Worm (Caenorhabditis elegans) whole organism, dauer: ENCODE results near the gene Y4C6B.7.

Source experiments
- unc-62 ChIP-seq: sonication (generic microtip); optimal IDR thresholded peaks from 2 replicates; lab custom pipeline; 2017; ENCODE audit warnings: missing biosample characterization, missing genetic modification reagents, missing genetic modification characterization

Gene Y4C6B.7

DNA sequence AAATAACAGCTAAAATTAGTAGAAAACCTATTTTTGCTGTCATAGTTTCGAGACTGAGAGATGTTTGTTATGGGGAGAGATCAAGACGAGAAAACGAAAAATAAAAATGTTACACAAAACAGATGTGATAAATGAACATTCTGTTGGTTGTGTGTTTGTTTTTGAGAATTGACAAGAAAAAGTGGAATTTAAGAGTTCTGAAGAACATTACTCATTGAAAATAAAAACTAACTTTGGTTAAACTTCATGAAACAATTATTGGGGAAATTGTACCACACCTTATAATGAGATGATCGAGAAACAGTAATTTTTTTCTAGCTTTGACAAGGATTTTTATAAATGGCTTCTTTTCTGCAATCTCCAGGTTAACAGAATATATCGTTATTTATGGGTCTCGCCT, at the start of gene Y4C6B.7:
Gene Y4C6B.7 (minus strand): TSS at position 101 of the 400 bp plus-strand sequence.
- no peak for TF ChIP-seq unc-62

DNA sequence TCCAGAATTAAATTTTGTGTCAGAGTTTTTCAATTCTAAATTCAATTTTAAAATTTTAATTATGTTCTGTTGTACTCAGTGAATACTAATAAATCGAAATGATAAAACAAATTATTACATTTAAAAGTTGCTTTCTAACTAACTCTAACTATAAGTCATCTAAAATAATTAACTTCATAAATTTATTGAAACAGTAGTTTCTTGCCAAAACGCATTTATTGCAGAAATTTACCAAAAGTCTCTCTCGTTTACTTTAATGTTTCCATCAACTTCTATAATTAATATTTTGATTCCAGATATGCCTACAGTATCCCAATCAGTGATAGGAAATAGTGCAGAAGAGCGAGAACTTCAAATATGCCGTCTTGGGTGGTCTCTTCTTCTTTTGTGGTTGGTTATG, 47.3 kb upstream of the Y4C6B.7 start, which contains the start of gene ZK616.1:
Gene ZK616.1 (plus strand): TSS at position 301 of the 400 bp plus-strand sequence.
- TF ChIP-seq unc-62: no peak

DNA sequence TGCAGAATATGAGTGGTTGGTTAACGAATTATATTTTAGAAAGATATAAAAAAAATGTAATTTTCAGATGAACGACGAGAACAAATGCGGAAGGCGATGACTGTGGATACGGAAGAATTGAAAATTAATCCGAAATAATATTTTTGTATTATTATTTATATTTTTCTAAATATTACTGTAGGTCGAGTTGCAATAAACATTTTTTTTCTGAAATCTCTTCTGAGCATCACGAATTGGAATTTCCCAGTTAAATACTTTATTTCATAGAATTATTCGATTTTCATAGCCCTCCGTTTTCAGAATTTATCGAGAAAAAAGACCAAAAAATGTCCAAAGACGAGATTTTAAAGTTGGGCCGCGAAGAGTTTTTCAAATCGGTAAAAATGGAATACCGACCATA, 44.3 kb upstream of the Y4C6B.7 start, which contains the start of gene ZK616.2:
Gene ZK616.2 (plus strand): TSS at position 301 of the 400 bp plus-strand sequence.
- TF ChIP-seq unc-62: no peak

DNA sequence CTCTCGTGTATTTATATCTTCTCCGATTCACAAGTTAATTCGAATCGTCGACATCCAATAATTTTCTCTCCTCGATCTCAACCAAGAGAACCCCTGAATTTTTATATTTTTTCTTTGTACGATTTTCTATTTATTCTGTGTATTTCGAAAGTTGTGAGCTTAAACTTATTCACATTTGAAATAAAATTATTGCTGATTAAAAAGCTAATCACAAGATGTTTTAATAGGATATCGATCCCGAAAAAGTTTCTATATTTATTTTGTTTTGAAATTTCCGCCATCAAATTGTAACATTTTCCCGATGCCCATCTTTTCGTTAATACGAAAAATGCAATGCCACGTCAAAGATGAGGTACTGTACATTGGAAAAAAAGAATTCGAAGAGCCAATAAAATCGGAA, 43.5 kb upstream of the Y4C6B.7 start, which contains the start of gene ZK616.3:
Gene ZK616.3 (plus strand): TSS at position 301 of the 400 bp plus-strand sequence.
- no peak for TF ChIP-seq unc-62

DNA sequence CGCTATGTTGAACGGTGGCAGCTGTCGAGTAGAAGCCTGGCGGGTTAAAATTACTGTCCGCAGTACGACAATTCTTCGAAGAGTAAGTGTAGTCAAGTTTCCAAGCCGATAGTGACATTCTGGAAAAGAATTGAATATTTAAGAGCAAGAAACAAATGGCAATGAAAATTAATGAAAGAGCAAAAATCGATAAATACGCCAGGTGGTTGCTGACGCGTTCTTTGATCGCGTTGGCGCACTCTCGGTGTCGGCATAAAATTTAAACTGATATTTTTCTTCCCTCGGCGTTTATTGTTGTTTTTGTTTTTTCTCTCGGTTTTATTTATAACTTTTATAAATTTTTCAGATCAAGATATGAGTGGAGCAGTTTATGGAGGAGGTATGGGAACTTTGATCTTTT, 41.4 kb upstream of the Y4C6B.7 start, which contains the start of the genes perm-3 and swsn-6:
Gene perm-3 (minus strand): TSS at position 118 of the 400 bp plus-strand sequence.
Gene swsn-6 (plus strand): TSS at position 347 of the 400 bp plus-strand sequence.
- TF ChIP-seq unc-62: no peak

DNA sequence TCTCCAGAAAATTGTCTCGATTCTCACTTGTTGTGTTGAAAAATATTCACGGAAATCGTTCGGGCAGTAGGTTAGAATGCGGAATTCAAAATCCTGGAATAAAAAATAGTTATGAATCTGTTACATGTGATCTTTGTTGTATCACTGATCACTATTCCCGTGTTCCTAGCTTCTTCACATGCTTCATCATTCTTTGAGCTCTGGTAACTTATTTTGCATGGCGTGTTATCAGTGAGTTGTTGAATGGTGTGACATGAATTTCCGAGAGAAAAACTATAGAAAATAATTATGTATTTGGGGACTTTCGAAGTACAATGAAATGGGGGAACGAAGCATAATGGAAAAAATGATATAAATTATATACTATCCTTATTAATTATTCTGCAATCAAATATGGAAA, 40.3 kb upstream of the Y4C6B.7 start:
- no peak for TF ChIP-seq unc-62

DNA sequence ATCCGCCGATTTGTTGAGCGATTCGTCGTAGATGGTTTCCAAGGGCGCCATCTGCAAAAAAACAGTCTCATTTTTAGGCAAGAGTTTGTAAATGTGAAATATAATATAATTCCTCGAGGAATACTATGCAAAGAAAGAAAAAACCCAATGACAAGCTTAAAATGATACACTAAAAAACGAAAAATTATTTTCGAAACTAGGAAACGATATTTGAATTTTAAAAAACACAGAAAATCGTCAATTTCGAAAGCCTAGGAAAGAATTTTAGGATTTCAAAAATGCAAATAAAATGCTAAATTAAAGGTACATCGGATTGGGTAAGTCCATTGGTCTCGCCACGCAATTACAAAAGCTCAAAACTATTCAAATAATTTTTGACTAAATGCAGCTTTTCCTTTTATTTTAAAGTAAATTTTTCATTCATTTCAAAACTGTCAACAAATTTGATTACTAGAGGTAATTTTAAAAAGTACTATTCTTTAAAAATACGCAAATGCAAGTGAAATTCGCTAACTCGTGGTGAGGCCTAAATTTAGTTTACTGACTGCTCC, 38.3 kb upstream of the Y4C6B.7 start, which contains the start of the genes htp-1 and ZK616.5:
Gene htp-1 (minus strand): TSS at position 51 of the 551 bp plus-strand sequence.
Gene ZK616.5 (plus strand): TSS at position 423 of the 551 bp plus-strand sequence.
- TF ChIP-seq unc-62: no peak

DNA sequence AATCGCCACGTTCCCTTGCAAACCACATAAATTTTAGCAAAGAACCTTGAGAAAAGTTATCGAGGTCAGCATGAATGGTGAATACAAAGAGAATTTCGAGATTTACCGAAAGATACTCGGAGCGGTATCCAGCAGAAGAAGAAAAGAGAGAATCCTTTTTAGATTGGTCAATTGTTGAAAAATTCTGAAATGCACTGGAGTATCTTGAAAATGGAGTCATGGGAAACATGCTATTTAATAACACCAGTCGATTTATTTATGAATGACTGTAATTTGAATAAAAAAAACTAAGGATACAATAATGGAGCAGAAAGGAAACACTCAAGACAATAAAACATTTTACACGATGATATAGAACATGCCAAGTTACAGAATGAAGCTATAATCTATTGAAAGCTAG, 36.7 kb upstream of the Y4C6B.7 start:
- TF ChIP-seq unc-62: no peak

DNA sequence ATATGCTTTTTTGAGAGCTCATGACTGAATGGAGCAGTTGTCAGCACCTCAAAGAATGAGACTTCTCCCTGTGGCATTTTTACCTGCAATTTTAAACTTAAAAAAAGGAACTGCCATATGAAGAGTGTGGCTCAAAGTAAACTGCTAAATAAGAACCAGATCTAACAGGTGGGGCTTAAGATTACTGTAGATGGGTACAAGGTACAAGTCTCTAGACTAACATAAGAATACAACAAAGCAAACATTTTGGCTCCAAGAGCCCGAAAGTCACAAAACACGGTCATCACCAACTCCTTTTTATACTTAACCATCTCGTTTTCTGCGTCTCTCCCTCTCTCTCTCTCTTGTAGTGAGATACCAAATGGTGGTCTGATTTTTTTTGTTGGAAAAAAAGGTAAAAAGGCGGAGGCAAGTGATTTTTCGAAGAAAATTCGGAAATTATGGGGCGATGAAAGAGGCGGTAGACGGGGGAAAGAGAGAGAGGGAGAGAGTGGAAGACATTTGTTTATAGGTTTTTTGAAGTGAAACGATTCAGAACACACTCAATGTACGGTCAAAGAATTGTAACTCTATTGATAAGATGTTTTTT, 35.3 kb upstream of the Y4C6B.7 start, which contains the start of gene elo-6:
Gene elo-6 (minus strand): TSS at position 83 of the 589 bp plus-strand sequence.
- no peak for TF ChIP-seq unc-62

DNA sequence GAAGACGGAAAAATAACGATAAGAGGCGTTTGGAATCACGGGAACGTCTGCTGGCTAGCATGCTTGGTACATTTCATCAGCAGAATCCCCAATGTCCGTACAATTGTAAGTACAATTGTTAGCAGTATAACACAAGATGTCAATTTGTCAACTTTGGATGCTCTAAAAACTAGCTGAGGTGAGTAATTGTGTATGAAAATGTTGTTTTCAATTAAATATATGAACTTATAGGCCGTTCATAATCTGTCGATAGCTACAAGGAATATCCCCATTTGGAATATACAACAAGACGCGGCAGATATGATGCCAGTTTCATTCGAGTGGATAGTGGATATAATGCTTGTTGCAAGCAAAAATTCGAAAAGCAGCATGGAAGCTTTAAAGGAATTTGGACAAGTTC, 31.8 kb upstream of the Y4C6B.7 start, which contains the start of gene F41H10.12:
Gene F41H10.12 (plus strand): TSS at position 301 of the 400 bp plus-strand sequence.
- no peak for TF ChIP-seq unc-62

DNA sequence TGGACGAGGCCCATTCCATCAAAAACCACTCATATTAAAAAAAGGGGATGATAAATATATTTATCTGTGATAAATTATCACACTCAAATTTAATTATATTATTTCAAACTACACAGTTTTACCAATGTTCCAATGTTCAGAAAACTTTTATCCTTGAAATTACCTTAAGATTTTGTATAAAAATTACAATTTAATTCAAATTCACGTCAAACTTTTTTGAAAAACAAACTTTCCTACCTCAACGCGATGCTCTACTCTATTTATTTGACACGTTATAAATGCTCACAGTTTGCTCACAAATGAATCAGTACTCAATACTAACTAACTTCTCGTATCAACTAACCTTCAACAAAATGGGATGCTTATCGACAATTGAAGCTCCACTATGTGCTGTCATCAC, 29.3 kb upstream of the Y4C6B.7 start, which contains the start of gene F41H10.1:
Gene F41H10.1 (plus strand): TSS at position 301 of the 400 bp plus-strand sequence.
- no peak for TF ChIP-seq unc-62

DNA sequence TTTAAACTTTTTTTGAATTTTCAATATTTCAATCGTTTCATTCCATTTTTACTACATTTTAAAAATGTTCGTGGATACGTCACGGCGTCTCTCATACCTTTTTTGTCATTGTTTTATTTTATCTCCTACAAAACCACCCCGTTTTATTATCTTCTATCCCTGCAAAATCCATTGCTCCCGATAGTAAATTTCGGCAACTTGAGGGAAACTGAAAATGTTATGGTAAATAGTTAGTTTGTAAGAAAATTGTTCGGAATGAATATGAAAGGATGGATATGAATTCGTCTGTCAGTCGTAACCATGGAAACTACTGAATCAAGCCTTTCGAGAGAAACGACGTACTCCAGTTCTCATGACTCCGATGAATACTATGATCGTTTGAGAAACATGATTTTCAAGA, 28.1 kb upstream of the Y4C6B.7 start, which contains the start of gene F41H10.2:
Gene F41H10.2 (plus strand): TSS at position 301 of the 400 bp plus-strand sequence.
- no peak for TF ChIP-seq unc-62

DNA sequence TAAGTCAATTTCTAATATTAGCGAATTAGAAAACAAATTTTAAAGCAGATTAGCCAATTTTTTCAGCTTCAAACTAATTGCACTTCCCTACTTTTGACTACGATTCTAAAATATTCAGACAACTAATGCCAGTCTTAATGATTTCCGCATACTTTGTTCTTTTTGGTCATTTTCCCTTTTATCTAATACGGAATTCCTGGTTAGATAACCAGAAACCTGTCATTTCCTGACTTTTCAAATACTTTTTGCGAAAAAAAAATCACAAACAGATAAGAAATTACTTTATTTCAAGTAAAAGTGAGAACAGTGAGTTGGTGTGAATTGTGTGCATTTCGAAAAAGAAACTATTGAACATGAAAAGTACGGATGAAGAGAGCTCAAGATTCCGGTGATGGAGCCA, 26.9 kb upstream of the Y4C6B.7 start:
- no peak for TF ChIP-seq unc-62

DNA sequence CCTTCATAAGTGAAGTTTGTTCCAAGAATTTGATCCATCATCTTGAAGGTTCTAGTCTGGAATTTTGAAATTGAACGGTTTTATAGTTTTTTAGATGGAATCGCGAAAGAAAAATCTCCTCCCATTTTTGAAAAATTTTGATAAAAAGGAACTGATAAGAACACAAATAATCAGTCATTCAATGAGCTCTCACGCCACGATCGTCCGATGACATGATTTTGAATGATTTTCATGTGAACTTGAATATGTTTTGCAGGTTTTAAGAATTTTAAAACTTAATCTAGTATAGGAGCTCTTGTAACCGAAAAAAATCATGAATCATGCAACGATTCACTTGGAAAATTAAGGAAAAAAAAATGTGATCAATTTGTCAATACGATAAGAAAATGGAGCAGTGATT, 23.8 kb upstream of the Y4C6B.7 start, which contains the start of gene elo-5:
Gene elo-5 (minus strand): TSS at position 56 of the 400 bp plus-strand sequence.
- TF ChIP-seq unc-62: no peak

DNA sequence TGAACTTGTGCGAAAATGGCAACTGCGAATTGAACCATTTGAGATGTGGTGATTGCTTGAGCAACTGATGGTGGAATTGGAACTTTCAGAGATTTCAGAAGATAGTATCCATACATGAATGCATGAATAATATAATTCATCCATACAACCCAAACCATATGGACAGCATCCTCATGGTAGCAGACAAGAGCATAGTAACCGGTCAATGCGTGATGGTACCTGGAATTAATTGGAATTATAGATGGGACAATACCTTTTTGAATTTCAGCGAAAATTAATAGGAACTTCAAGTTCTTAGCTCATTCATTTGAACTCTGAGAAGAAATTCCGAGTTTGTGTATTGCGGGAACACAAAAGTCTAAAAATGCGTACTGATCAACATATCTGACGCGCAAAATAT, 21.7 kb upstream of the Y4C6B.7 start:
- no peak for TF ChIP-seq unc-62

DNA sequence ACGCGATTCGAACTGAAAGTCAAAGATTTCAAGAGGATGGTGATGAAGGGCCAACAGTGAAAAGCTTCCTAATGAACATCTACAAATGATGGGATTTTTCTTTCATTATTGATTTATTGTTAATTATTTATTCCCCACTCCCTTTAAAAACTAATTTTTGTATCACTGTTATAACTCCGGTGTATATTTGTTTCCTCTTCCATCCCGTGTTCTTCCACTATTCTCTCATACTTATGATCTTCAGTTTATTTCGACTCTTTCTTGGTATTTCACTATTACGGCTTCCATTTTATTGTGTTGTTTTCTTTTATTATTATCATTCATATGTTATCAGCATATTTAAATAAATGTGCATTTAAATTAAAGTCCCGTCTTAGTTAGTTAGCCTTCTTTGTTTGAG, 21.1 kb upstream of the Y4C6B.7 start:
- TF ChIP-seq unc-62: no peak

DNA sequence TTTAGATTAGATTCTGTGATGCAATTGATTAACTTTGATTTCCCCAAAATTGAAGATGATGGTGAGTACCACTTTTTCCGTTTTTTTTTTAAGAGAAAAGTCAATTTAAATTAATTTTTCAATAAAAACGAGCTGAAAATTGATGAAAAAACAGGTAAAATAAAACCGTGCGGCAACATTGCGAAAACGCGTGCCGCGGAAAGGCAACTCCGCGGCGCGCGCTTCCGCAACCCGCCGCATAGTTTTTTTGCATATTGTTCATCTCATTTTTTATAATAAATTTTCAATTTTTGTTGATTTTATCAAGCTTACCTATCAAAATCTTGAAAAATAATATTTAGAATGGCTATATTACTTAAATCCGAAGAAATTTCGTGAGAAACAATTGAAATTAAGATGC, 17.6 kb upstream of the Y4C6B.7 start:
- no peak for TF ChIP-seq unc-62

DNA sequence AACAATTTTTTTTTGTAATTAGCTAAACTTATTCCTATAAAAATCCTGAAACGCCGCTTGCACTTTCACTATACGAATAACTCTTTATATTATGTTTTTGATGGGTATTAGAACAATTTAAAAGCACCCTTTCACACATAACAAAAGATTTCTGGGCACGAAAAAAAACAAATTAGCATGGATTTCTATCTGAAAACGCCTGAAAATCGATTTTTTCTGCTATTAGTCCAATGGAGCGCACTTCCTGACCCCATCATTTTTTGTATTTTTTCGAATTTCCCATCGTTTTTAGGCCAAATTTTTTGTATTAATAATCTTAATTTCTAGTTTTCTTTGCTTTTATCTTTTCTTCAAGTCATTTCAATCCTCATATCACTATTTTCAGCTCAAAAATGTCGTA, 16.1 kb upstream of the Y4C6B.7 start, which contains the start of gene F41H10.3:
Gene F41H10.3 (plus strand): TSS at position 388 of the 400 bp plus-strand sequence.
- TF ChIP-seq unc-62: no peak
